Worm (Caenorhabditis elegans) whole organism, young adult: ENCODE results near the gene ZK84.4.
"Not testable (repeated sequence)": the region's sequence is repeated elsewhere in the genome, so short reads cannot be mapped to it uniquely, and the experiment has no call there.

ENCODE experiments used
- C17E4.6 ChIP-seq: fragments of 200-800 bp; sonication (Bioruptor generic); IDR thresholded peaks from 2 replicates; pipeline ENCODE4 v1.3.6; 2022; ENCODE audit warnings: missing genetic modification reagents, missing genetic modification characterization, missing compliant biosample characterization
- D2030.7 ChIP-seq: fragments of 200-800 bp; sonication (Bioruptor generic); IDR thresholded peaks from 2 replicates; pipeline ENCODE4 v1.3.6; 2022; ENCODE audit warnings: missing genetic modification reagents, missing genetic modification characterization, missing compliant biosample characterization
- F39B2.1 ChIP-seq: fragments of 200-800 bp; sonication (Bioruptor generic); IDR thresholded peaks from 2 replicates; pipeline ENCODE4 v1.3.6; 2022; ENCODE audit warnings: missing genetic modification reagents, missing genetic modification characterization, missing compliant biosample characterization
- K11D2.4 ChIP-seq: fragments of 200-800 bp; sonication (Bioruptor generic); IDR thresholded peaks from 2 replicates; pipeline ENCODE4 v1.3.6; 2022; ENCODE audit warnings: missing genetic modification reagents, missing genetic modification characterization, missing compliant biosample characterization
- T07F8.4 ChIP-seq: sonication (generic microtip); optimal IDR thresholded peaks from 2 replicates; lab custom pipeline; 2016; ENCODE audit warnings: mild to moderate bottlenecking, missing genetic modification characterization, moderate library complexity, missing compliant biosample characterization
- Y56A3A.18 ChIP-seq: fragments of 200-800 bp; sonication (Bioruptor generic); IDR thresholded peaks from 2 replicates; pipeline ENCODE4 v1.3.6; 2022; ENCODE audit warnings: missing genetic modification reagents, missing genetic modification characterization, missing compliant biosample characterization
- akir-1 ChIP-seq: fragments of 200-800 bp; sonication (Bioruptor generic); optimal IDR thresholded peaks from 2 replicates; lab custom pipeline; 2018; ENCODE audit warnings: mild to moderate bottlenecking, missing genetic modification characterization, moderate library complexity, missing compliant biosample characterization
- aptf-3 ChIP-seq: fragments of 200-800 bp; sonication (Bioruptor generic); IDR thresholded peaks from 2 replicates; pipeline ENCODE4 v1.3.6; 2022; ENCODE audit warnings: missing genetic modification characterization, missing compliant biosample characterization
- atf-7 ChIP-seq: sonication (generic microtip); optimal IDR thresholded peaks from 2 replicates; lab custom pipeline; 2017; ENCODE audit warnings: mild to moderate bottlenecking, missing genetic modification characterization, missing compliant biosample characterization
- attf-6 ChIP-seq: fragments of 200-800 bp; sonication (Bioruptor generic); IDR thresholded peaks from 2 replicates; pipeline ENCODE4 v1.3.6; 2022; ENCODE audit warnings: missing genetic modification reagents, missing genetic modification characterization, missing compliant biosample characterization
- cebp-1 ChIP-seq, 2 experiments: fragments of 200-800 bp in 1 of 2; sonication (Bioruptor generic) in 1 of 2; sonication (generic microtip) in 1 of 2; IDR thresholded peaks in 1 of 2; optimal IDR thresholded peaks in 1 of 2; 2 replicates each; pipeline versions ENCODE4 v1.3.6 to Lab custom; 2017 to 2022; ENCODE audit warnings: missing compliant biosample characterization in 2 of 2, missing genetic modification characterization in 2 of 2, mild to moderate bottlenecking in 1 of 2, missing genetic modification reagents in 1 of 2, moderate library complexity in 1 of 2
- ceh-58 ChIP-seq: fragments of 200-800 bp; sonication (Bioruptor generic); IDR thresholded peaks from 2 replicates; pipeline ENCODE4 v1.3.6; 2022; ENCODE audit warnings: missing genetic modification characterization, missing compliant biosample characterization
- ceh-79 ChIP-seq: sonication (generic microtip); optimal IDR thresholded peaks from 2 replicates; lab custom pipeline; 2017; ENCODE audit warnings: mild to moderate bottlenecking, missing genetic modification characterization, missing compliant biosample characterization
- dpff-1 ChIP-seq: sonication (generic microtip); optimal IDR thresholded peaks from 2 replicates; lab custom pipeline; 2017; ENCODE audit warnings: mild to moderate bottlenecking, missing genetic modification characterization, missing compliant biosample characterization
- ekl-4 ChIP-seq: fragments of 200-800 bp; sonication (Bioruptor generic); IDR thresholded peaks from 2 replicates; pipeline ENCODE4 v1.3.6; 2022; ENCODE audit warnings: missing genetic modification reagents, missing genetic modification characterization, missing compliant biosample characterization
- hlh-12 ChIP-seq: sonication (generic microtip); optimal IDR thresholded peaks from 2 replicates; lab custom pipeline; 2016; ENCODE audit warnings: missing genetic modification characterization, missing compliant biosample characterization
- hmg-1.2 ChIP-seq: fragments of 200-800 bp; sonication (Bioruptor generic); IDR thresholded peaks from 2 replicates; pipeline ENCODE4 v1.3.6; 2022; ENCODE audit warnings: missing genetic modification reagents, missing genetic modification characterization, missing compliant biosample characterization
- hsf-1 ChIP-seq: fragments of 200-800 bp; sonication (Bioruptor generic); IDR thresholded peaks from 2 replicates; pipeline ENCODE4 v1.3.6; 2022; ENCODE audit warnings: missing genetic modification reagents, missing genetic modification characterization, missing compliant biosample characterization
- let-526 ChIP-seq: fragments of 200-800 bp; sonication (Bioruptor generic); IDR thresholded peaks from 2 replicates; pipeline ENCODE4 v1.3.6; 2022; ENCODE audit warnings: missing genetic modification reagents, missing genetic modification characterization, missing compliant biosample characterization
- lin-26 ChIP-seq: fragments of 200-800 bp; sonication (Bioruptor generic); IDR thresholded peaks from 2 replicates; pipeline ENCODE4 v1.3.6; 2022; ENCODE audit warnings: missing genetic modification reagents, missing genetic modification characterization, missing compliant biosample characterization
- lin-40 ChIP-seq: sonication (generic microtip); optimal IDR thresholded peaks from 2 replicates; lab custom pipeline; 2016; ENCODE audit warnings: missing genetic modification characterization, mild to moderate bottlenecking, missing compliant biosample characterization, missing genotype, missing genetic modification reagents
- madf-10 ChIP-seq: sonication (generic microtip); optimal IDR thresholded peaks from 2 replicates; lab custom pipeline; 2016; ENCODE audit warnings: mild to moderate bottlenecking, missing genetic modification characterization, missing compliant biosample characterization
- madf-3 ChIP-seq: fragments of 200-800 bp; sonication (Bioruptor generic); IDR thresholded peaks from 2 replicates; pipeline ENCODE4 v1.3.6; 2022; ENCODE audit warnings: missing genetic modification reagents, missing genetic modification characterization, missing compliant biosample characterization
- madf-6 ChIP-seq: fragments of 200-800 bp; sonication (Bioruptor generic); IDR thresholded peaks from 2 replicates; pipeline ENCODE4 v1.3.6; 2022; ENCODE audit warnings: missing genetic modification reagents, missing genetic modification characterization, missing compliant biosample characterization
- nhr-120 ChIP-seq: fragments of 200-800 bp; sonication (Bioruptor generic); IDR thresholded peaks from 2 replicates; pipeline ENCODE4 v1.3.6; 2022; ENCODE audit warnings: missing genetic modification characterization, missing compliant biosample characterization
- nhr-80 ChIP-seq: sonication (generic microtip); optimal IDR thresholded peaks from 2 replicates; lab custom pipeline; 2016; ENCODE audit warnings: missing genetic modification characterization, missing compliant biosample characterization
- pbrm-1 ChIP-seq: fragments of 200-800 bp; sonication (Bioruptor generic); IDR thresholded peaks from 2 replicates; pipeline ENCODE4 v1.3.6; 2022; ENCODE audit warnings: missing genetic modification reagents, missing genetic modification characterization, missing compliant biosample characterization
- rcor-1 ChIP-seq: fragments of 200-800 bp; sonication (Bioruptor generic); IDR thresholded peaks from 2 replicates; pipeline ENCODE4 v1.3.6; 2022; ENCODE audit warnings: missing genetic modification reagents, missing genetic modification characterization, missing compliant biosample characterization
- rpc-1 ChIP-seq, 2 experiments: fragments of 150-350 bp in 1 of 2; sonication (generic microtip) in 1 of 2; optimal IDR thresholded peaks; 2 replicates each; lab custom pipeline; 2014 to 2018; ENCODE audit warnings: missing biosample characterization in 1 of 2, missing genetic modification characterization in 1 of 2, missing genetic modification reagents in 1 of 2, missing genotype in 1 of 2
- somi-1 ChIP-seq: fragments of 200-800 bp; sonication (Bioruptor generic); optimal IDR thresholded peaks from 2 replicates; lab custom pipeline; 2018; ENCODE audit warnings: mild to moderate bottlenecking, missing genetic modification characterization, missing compliant biosample characterization
- tbp1 ChIP-seq: fragments of 200-800 bp; sonication (Bioruptor generic); optimal IDR thresholded peaks from 2 replicates; lab custom pipeline; 2018; ENCODE audit warnings: mild to moderate bottlenecking, missing genetic modification characterization, missing compliant biosample characterization
- ztf-18 ChIP-seq: sonication (generic microtip); optimal IDR thresholded peaks from 2 replicates; lab custom pipeline; 2016; ENCODE audit warnings: missing genotype, mild to moderate bottlenecking, missing genetic modification characterization, missing compliant biosample characterization
- ztf-25 ChIP-seq: fragments of 200-800 bp; sonication (Bioruptor generic); IDR thresholded peaks from 2 replicates; pipeline ENCODE4 v1.3.6; 2022; ENCODE audit warnings: missing genetic modification reagents, missing genetic modification characterization, missing compliant biosample characterization
- ztf-26 ChIP-seq: sonication (generic microtip); optimal IDR thresholded peaks from 2 replicates; lab custom pipeline; 2017; ENCODE audit warnings: missing genetic modification characterization, missing compliant biosample characterization

ZK84.4 gene

ce11 chrII:6008887-6009286, at the start of gene ZK84.4:
ZK84.4 (minus strand) TSS chrII:6008987.
- TF ChIP-seq somi-1 (GFP tag; lab: Kevin White, UChicago); hlh-12 (tag; lab: Kevin White, UChicago); pbrm-1 (GFP tag; lab: Robert Waterston, UW): not testable (repeated sequence)
- TF ChIP-seq, all 124 proteins: peak for 0; not testable (repeated sequence) for 124

ce11 chrII:6055927-6056326, 47.1 kb upstream of the ZK84.4 start, which contains the start of gene R12C12.7:
R12C12.7 (minus strand) TSS chrII:6055985.
- peak; percentile 89 for TF ChIP-seq ztf-18 (tag; lab: Kevin White, UChicago)
- TF ChIP-seq K11D2.4: no peak
- TF ChIP-seq nhr-120 (GFP tag; lab: Robert Waterston, UW): no peak
- no peak for TF ChIP-seq akir-1 (GFP tag; lab: Kevin White, UChicago)
- no peak for TF ChIP-seq let-526 (GFP tag; lab: Robert Waterston, UW)
- no peak for TF ChIP-seq aptf-3 (GFP tag; lab: Robert Waterston, UW)
- peak; percentile 41; the same call in 1 of the 2 replicates for TF ChIP-seq cebp-1 (GFP tag; IDR thresholded peaks at IDR 0.05; lab: Robert Waterston, UW)
- peak; percentile 76 for TF ChIP-seq cebp-1 (tag; optimal IDR thresholded peaks at IDR 0.05; lab: Kevin White, UChicago)
- TF ChIP-seq F39B2.1: no peak
- no peak for TF ChIP-seq ztf-26 (tag; lab: Kevin White, UChicago)
- peak; percentile 32 for TF ChIP-seq nhr-80 (tag; lab: Kevin White, UChicago)
- TF ChIP-seq madf-10: no peak

ce11 chrII:6054561-6054960, 45.8 kb upstream of the ZK84.4 start:
- TF ChIP-seq ztf-25 (GFP tag; lab: Robert Waterston, UW) (0 out of 2 replicates have a peak, but pooled peaks have one; percentile 59), attf-6 (GFP tag; lab: Robert Waterston, UW) (peak; percentile 54; the same call in 1 of the 2 replicates), D2030.7 (peak; percentile 64), rpc-1 (tag; optimal IDR thresholded peaks at IDR 0.05; lab: Kevin White, UChicago) (peak; percentile 39), Y56A3A.18 (0 out of 2 replicates have a peak, but pooled peaks have one; percentile 60), rcor-1 (0 out of 2 replicates have a peak, but pooled peaks have one; percentile 44), ceh-58 (GFP tag; lab: Robert Waterston, UW) (peak; percentile 47; the same call in 1 of the 2 replicates), hmg-1.2 (GFP tag; lab: Robert Waterston, UW) (0 out of 2 replicates have a peak, but pooled peaks have one; percentile 23), madf-6 (GFP tag; lab: Robert Waterston, UW) (peak; percentile 55; the same call in 1 of the 2 replicates), hsf-1 (peak; percentile 70; the same call in 1 of the 2 replicates), madf-3 (GFP tag; lab: Robert Waterston, UW) (0 out of 2 replicates have a peak, but pooled peaks have one; percentile 43), tbp1 (peak; percentile 44), ekl-4 (GFP tag; lab: Robert Waterston, UW) (peak; percentile 61; the same call in 1 of the 2 replicates), lin-26 (peak; percentile 84)
- not testable (repeated sequence) for TF ChIP-seq rpc-1 (optimal IDR thresholded peaks at IDR 0.05; lab: Kevin White, UChicago)

ce11 chrII:6050120-6050519, 41.3 kb upstream of the ZK84.4 start, which contains the start of gene gldc-1:
gldc-1 (plus strand) TSS chrII:6050420.
- TF ChIP-seq atf-7 (tag; lab: Kevin White, UChicago) (no peak), ceh-79 (tag; lab: Kevin White, UChicago) (no peak), madf-10 (no peak), lin-40 (tag; lab: Kevin White, UChicago) (no peak), C17E4.6 (GFP tag; lab: Robert Waterston, UW) (no peak), T07F8.4 (no peak), dpff-1 (tag; lab: Kevin White, UChicago) (no peak)
- TF ChIP-seq, all 124 proteins: peak for 0
